Fruit fly (Drosophila melanogaster) whole organism, wandering third instar larva: Measurements from ENCODE around the gene knk.

Source experiments
- Abd-B ChIP-seq: fragments of >200 bp; optimal IDR thresholded peaks from 2 replicates; lab custom pipeline; 2017; ENCODE audit warnings: missing biosample characterization, missing genetic modification characterization
- CG32264 ChIP-seq: fragments of 200-800 bp; sonication (Bioruptor generic); optimal IDR thresholded peaks from 2 replicates; lab custom pipeline; 2016; ENCODE audit warnings: missing biosample characterization, missing genetic modification characterization
- CG9705 ChIP-seq: fragments of 200-800 bp; sonication (Bioruptor generic); optimal IDR thresholded peaks from 2 replicates; lab custom pipeline; 2018; ENCODE audit warnings: missing biosample characterization, mild to moderate bottlenecking, missing genetic modification characterization
- CrebA ChIP-seq: fragments of 200-800 bp; sonication (Bioruptor generic); optimal IDR thresholded peaks from 2 replicates; lab custom pipeline; 2016; ENCODE audit warnings: missing biosample characterization, mild to moderate bottlenecking, missing genetic modification characterization, borderline replicate concordance
- Dfd ChIP-seq: fragments of >200 bp; optimal IDR thresholded peaks from 2 replicates; lab custom pipeline; 2017; ENCODE audit warnings: missing biosample characterization, missing genetic modification characterization
- Dif ChIP-seq: fragments of 200-275, 200-300 bp; sonication (Bioruptor generic); optimal IDR thresholded peaks from 2 replicates; lab custom pipeline; 2018; ENCODE audit warnings: missing biosample characterization, missing genetic modification characterization; ENCODE audit not compliant: partially characterized antibody
- GATAd ChIP-seq: sonication (Bioruptor generic); optimal IDR thresholded peaks from 2 replicates; lab custom pipeline; 2016; ENCODE audit warnings: missing biosample characterization, missing genetic modification characterization
- HLH106 ChIP-seq: fragments of 200-800 bp; optimal IDR thresholded peaks from 3 replicates; lab custom pipeline; 2019; ENCODE audit warnings: missing biosample characterization, mild to moderate bottlenecking, missing genetic modification characterization, moderate library complexity
- Hnf4 ChIP-seq: fragments of 200-800 bp; sonication (Bioruptor generic); optimal IDR thresholded peaks from 2 replicates; lab custom pipeline; 2016; ENCODE audit warnings: missing biosample characterization, mild to moderate bottlenecking, missing genetic modification characterization
- Hr78 ChIP-seq: fragments of >200 bp; optimal IDR thresholded peaks from 2 replicates; lab custom pipeline; 2017; ENCODE audit warnings: missing biosample characterization, missing genetic modification characterization
- Hr83 ChIP-seq: fragments of 200-300 bp; sonication (Bioruptor generic); optimal IDR thresholded peaks from 2 replicates; lab custom pipeline; 2016; ENCODE audit warnings: missing biosample characterization, mild to moderate bottlenecking, missing genetic modification characterization, moderate library complexity; ENCODE audit not compliant: poor library complexity, severe bottlenecking
- Jra ChIP-seq: sonication (Bioruptor generic); optimal IDR thresholded peaks from 2 replicates; lab custom pipeline; 2016; ENCODE audit warnings: missing biosample characterization, missing genetic modification characterization
- Mio ChIP-seq: sonication (Bioruptor generic); optimal IDR thresholded peaks from 2 replicates; lab custom pipeline; 2016; ENCODE audit warnings: missing biosample characterization, missing genetic modification characterization
- Myc ChIP-seq: fragments of >200 bp; optimal IDR thresholded peaks from 2 replicates; lab custom pipeline; 2017
- N ChIP-seq: fragments of >200 bp; optimal IDR thresholded peaks from 2 replicates; lab custom pipeline; 2018; ENCODE audit warnings: missing biosample characterization, missing external identifiers, missing genetic modification characterization
- OdsH ChIP-seq: fragments of 200-800 bp; sonication (Bioruptor generic); optimal IDR thresholded peaks from 2 replicates; lab custom pipeline; 2016; ENCODE audit warnings: missing biosample characterization, mild to moderate bottlenecking, missing genetic modification characterization
- Rel ChIP-seq, 2 experiments: fragments of 200-800 bp; sonication (Bioruptor generic) in 1 of 2; optimal IDR thresholded peaks; 2 replicates in 1 of 2; 3 replicates in 1 of 2; lab custom pipeline; 2016 to 2019; ENCODE audit warnings: mild to moderate bottlenecking in 2 of 2, missing biosample characterization in 2 of 2, missing genetic modification characterization in 2 of 2, moderate library complexity in 1 of 2
- Sp1 ChIP-seq: fragments of 200-800 bp; sonication (Bioruptor generic); optimal IDR thresholded peaks from 3 replicates; lab custom pipeline; 2019; ENCODE audit warnings: missing biosample characterization, mild to moderate bottlenecking, missing genetic modification characterization, moderate library complexity
- Vsx2 ChIP-seq: fragments of 200-300, 225-300 bp; sonication (Bioruptor generic); optimal IDR thresholded peaks from 2 replicates; lab custom pipeline; 2018; ENCODE audit warnings: missing biosample characterization, missing genetic modification characterization; ENCODE audit not compliant: partially characterized antibody
- br ChIP-seq: fragments of 200-800 bp; sonication (Bioruptor generic); optimal IDR thresholded peaks from 2 replicates; lab custom pipeline; 2016; ENCODE audit warnings: missing biosample characterization, missing genetic modification characterization
- brk ChIP-seq: fragments of 200-800 bp; sonication (Bioruptor generic); optimal IDR thresholded peaks from 2 replicates; lab custom pipeline; 2016; ENCODE audit warnings: missing biosample characterization, mild to moderate bottlenecking, missing genetic modification characterization
- dl ChIP-seq, 2 experiments: fragments of 175-275, 200-275 bp in 1 of 2; fragments of 200-275 bp in 1 of 2; sonication (Bioruptor generic); optimal IDR thresholded peaks; lab custom pipeline; 2018; ENCODE audit warnings: mild to moderate bottlenecking in 2 of 2, missing biosample characterization in 2 of 2, missing genetic modification characterization in 2 of 2, moderate library complexity in 2 of 2; ENCODE audit not compliant: partially characterized antibody in 2 of 2, insufficient read depth in 1 of 2
- dmrt93B ChIP-seq: fragments of 200-800 bp; sonication (Bioruptor generic); optimal IDR thresholded peaks from 2 replicates; lab custom pipeline; 2018; ENCODE audit warnings: missing biosample characterization, mild to moderate bottlenecking, missing genetic modification characterization
- dsf ChIP-seq: sonication (Bioruptor generic); optimal IDR thresholded peaks from 2 replicates; lab custom pipeline; 2016; ENCODE audit warnings: missing biosample characterization, missing genetic modification characterization, borderline replicate concordance
- ey ChIP-seq: fragments of 200-800 bp; sonication (Bioruptor generic); optimal IDR thresholded peaks from 2 replicates; lab custom pipeline; 2016; ENCODE audit warnings: missing biosample characterization, missing genetic modification characterization
- foxo ChIP-seq, 2 experiments: fragments of 200-800 bp; sonication (Bioruptor generic); optimal IDR thresholded peaks; 2 replicates in 1 of 2; 3 replicates in 1 of 2; lab custom pipeline; 2016 to 2017; ENCODE audit warnings: missing biosample characterization in 2 of 2, missing genetic modification characterization in 2 of 2
- fru ChIP-seq: fragments of 200-800 bp; sonication (Bioruptor generic); optimal IDR thresholded peaks from 3 replicates; lab custom pipeline; 2016; ENCODE audit warnings: missing biosample characterization, mild to moderate bottlenecking, missing genetic modification characterization
- h ChIP-seq: fragments of 200-800 bp; sonication (Bioruptor generic); optimal IDR thresholded peaks from 3 replicates; lab custom pipeline; 2016; ENCODE audit warnings: missing biosample characterization, mild to moderate bottlenecking, missing genetic modification characterization
- jim ChIP-seq: fragments of 175-275, 200-325 bp; sonication (Bioruptor generic); optimal IDR thresholded peaks from 2 replicates; lab custom pipeline; 2016; ENCODE audit warnings: missing biosample characterization, mild to moderate bottlenecking, missing genetic modification characterization
- lola ChIP-seq: fragments of >200 bp; optimal IDR thresholded peaks from 2 replicates; lab custom pipeline; 2017; ENCODE audit warnings: missing biosample characterization, missing genetic modification characterization
- pan ChIP-seq: fragments of >200 bp; optimal IDR thresholded peaks from 2 replicates; lab custom pipeline; 2017
- psq ChIP-seq: fragments of 200-800 bp; sonication (Bioruptor generic); optimal IDR thresholded peaks from 3 replicates; lab custom pipeline; 2017; ENCODE audit warnings: missing biosample characterization, mild to moderate bottlenecking, missing genetic modification characterization, moderate library complexity
- rgr ChIP-seq: fragments of 200-800 bp; sonication (Bioruptor generic); optimal IDR thresholded peaks from 3 replicates; lab custom pipeline; 2016; ENCODE audit warnings: missing biosample characterization, mild to moderate bottlenecking, missing genetic modification characterization
- sage ChIP-seq: fragments of 200-800 bp; sonication (Bioruptor generic); optimal IDR thresholded peaks from 2 replicates; lab custom pipeline; 2016; ENCODE audit warnings: missing biosample characterization, mild to moderate bottlenecking, missing genetic modification characterization
- sv ChIP-seq: fragments of 200-800 bp; sonication (Bioruptor generic); optimal IDR thresholded peaks from 3 replicates; lab custom pipeline; 2016; ENCODE audit warnings: missing biosample characterization, missing genetic modification characterization
- tai ChIP-seq: sonication (Bioruptor generic); optimal IDR thresholded peaks from 2 replicates; lab custom pipeline; 2016; ENCODE audit warnings: missing biosample characterization, missing genetic modification characterization
- usp ChIP-seq: fragments of >200 bp; optimal IDR thresholded peaks from 2 replicates; lab custom pipeline; 2017; ENCODE audit warnings: missing biosample characterization, missing genetic modification characterization
- woc ChIP-seq: sonication (Bioruptor generic); optimal IDR thresholded peaks from 2 replicates; lab custom pipeline; 2016; ENCODE audit warnings: missing biosample characterization, mild to moderate bottlenecking, missing genetic modification characterization

knk gene

dm6 chr3R:10125477-10125876 is at the start of gene knk:
Gene knk, minus strand, starts transcription at chr3R:10125664.
- TF ChIP-seq GATAd (GFP tag; lab: Kevin White, UChicago): no peak
- no peak for TF ChIP-seq Abd-B (GFP tag; lab: Kevin White, UChicago)
- no peak for TF ChIP-seq N (GFP tag; lab: Kevin White, UChicago)
- TF ChIP-seq CG9705 (GFP tag; lab: Kevin White, UChicago): no peak
- no peak for TF ChIP-seq sage (GFP tag; lab: Kevin White, UChicago)
- TF ChIP-seq CrebA: no peak
- no peak for TF ChIP-seq Dfd (GFP tag; lab: Kevin White, UChicago)
- TF ChIP-seq ey (GFP tag; lab: Kevin White, UChicago): no peak
- no peak for TF ChIP-seq Rel (GFP tag; optimal IDR thresholded peaks at IDR 0.05; lab: Kevin White, UChicago)
- no peak for TF ChIP-seq Rel (tag; optimal IDR thresholded peaks at IDR 0.05; lab: Kevin White, UChicago)
- TF ChIP-seq brk (GFP tag; lab: Kevin White, UChicago): no peak
- peak; percentile 69 for TF ChIP-seq Dif (GFP tag; lab: Kevin White, UChicago)
- no peak for TF ChIP-seq lola (GFP tag; lab: Kevin White, UChicago)
- no peak for TF ChIP-seq Mio
- TF ChIP-seq dsf (GFP tag; lab: Kevin White, UChicago): no peak
- TF ChIP-seq Hnf4 (GFP tag; lab: Kevin White, UChicago): peak; percentile 52
- TF ChIP-seq Sp1 (GFP tag; lab: Kevin White, UChicago): no peak
- TF ChIP-seq OdsH (GFP tag; lab: Kevin White, UChicago): no peak
- peak; percentile 56 for TF ChIP-seq Vsx2 (GFP tag; lab: Kevin White, UChicago)
- TF ChIP-seq sv (GFP tag; lab: Kevin White, UChicago): no peak
- peak; percentile 14 for TF ChIP-seq tai (GFP tag; lab: Kevin White, UChicago)
- no peak for TF ChIP-seq foxo (GFP tag; optimal IDR thresholded peaks at IDR 0.05; lab: Kevin White, UChicago)
- TF ChIP-seq HLH106: no peak
- TF ChIP-seq Jra (GFP tag; lab: Kevin White, UChicago): no peak
- TF ChIP-seq jim (GFP tag; lab: Kevin White, UChicago): no peak
- TF ChIP-seq dl (GFP tag; optimal IDR thresholded peaks at IDR 0.05; lab: Kevin White, UChicago; ENCODE audit: insufficient read depth in 1 of 2, partially characterized antibody in 2 of 2): peak in 1 of 2 experiments; percentile 47
- TF ChIP-seq dmrt93B (GFP tag; lab: Kevin White, UChicago): no peak
- TF ChIP-seq usp (GFP tag; lab: Kevin White, UChicago): no peak
- TF ChIP-seq psq (GFP tag; lab: Kevin White, UChicago): no peak
- TF ChIP-seq pan (lab: Kevin White, UChicago): no peak
- TF ChIP-seq Hr83: no peak
- no peak for TF ChIP-seq Myc
- TF ChIP-seq woc (GFP tag; lab: Kevin White, UChicago): peak; percentile 10
- no peak for TF ChIP-seq fru
- no peak for TF ChIP-seq br
- TF ChIP-seq CG32264: no peak
- TF ChIP-seq Hr78 (GFP tag; lab: Kevin White, UChicago): no peak
- TF ChIP-seq rgr (GFP tag; lab: Kevin White, UChicago): no peak
- TF ChIP-seq h (GFP tag; lab: Kevin White, UChicago): peak; percentile 35
- TF ChIP-seq, all 38 proteins: peak for 7

DNA sequence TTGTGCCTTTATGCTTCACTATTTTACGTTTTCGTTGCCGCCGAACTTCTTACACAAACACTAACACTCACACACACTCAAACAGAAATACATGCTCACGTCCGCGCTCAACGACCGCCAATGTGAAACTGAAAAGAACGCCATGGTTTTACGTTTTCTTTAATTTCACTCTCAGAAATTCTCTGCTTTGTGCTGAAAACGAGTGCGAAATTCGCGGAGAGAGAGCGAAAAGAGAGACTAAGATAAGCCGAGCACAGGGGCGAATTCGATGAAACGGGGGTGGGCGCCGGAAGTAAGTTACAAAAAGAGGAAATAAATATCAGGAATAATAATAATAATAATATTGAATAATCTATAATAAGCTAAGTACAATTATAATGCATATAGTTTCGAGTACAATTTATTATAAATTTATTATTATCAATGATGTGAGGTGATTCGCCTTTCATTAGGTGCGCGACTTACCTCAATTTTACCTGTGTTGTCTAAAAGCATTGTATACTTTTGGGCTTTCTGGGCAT is 45.0 kb upstream of the knk start, which contains the start of gene Best1:
Gene Best1, minus strand, starts transcription at position 132 of the 521 bp plus-strand sequence.
- TF ChIP-seq dsf (GFP tag; lab: Kevin White, UChicago) (peak; percentile 8), lola (GFP tag; lab: Kevin White, UChicago) (no peak), psq (GFP tag; lab: Kevin White, UChicago) (peak; percentile 94), woc (GFP tag; lab: Kevin White, UChicago) (peak; percentile 80), fru (peak; percentile 90), Vsx2 (GFP tag; lab: Kevin White, UChicago) (peak; percentile 31), HLH106 (peak; percentile 96), sv (GFP tag; lab: Kevin White, UChicago) (peak; percentile 72), ey (GFP tag; lab: Kevin White, UChicago) (peak; percentile 79), Abd-B (GFP tag; lab: Kevin White, UChicago) (no peak), sage (GFP tag; lab: Kevin White, UChicago) (peak; percentile 88), OdsH (GFP tag; lab: Kevin White, UChicago) (peak; percentile 91), Hr78 (GFP tag; lab: Kevin White, UChicago) (no peak), CrebA (peak; percentile 15), CG9705 (GFP tag; lab: Kevin White, UChicago) (peak; percentile 88), N (GFP tag; lab: Kevin White, UChicago) (no peak), CG32264 (peak; percentile 70), foxo (GFP tag; optimal IDR thresholded peaks at IDR 0.05; lab: Kevin White, UChicago) (peak; percentile 28 to 95), br (peak; percentile 85), jim (GFP tag; lab: Kevin White, UChicago) (peak; percentile 50), Hr83 (peak; percentile 67), Mio (peak; percentile 30), dl (GFP tag; optimal IDR thresholded peaks at IDR 0.05; lab: Kevin White, UChicago; ENCODE audit: insufficient read depth in 1 of 2, partially characterized antibody in 2 of 2) (peak; percentile 60 to 85), dmrt93B (GFP tag; lab: Kevin White, UChicago) (peak; percentile 88), Dfd (GFP tag; lab: Kevin White, UChicago) (peak; percentile 5), usp (GFP tag; lab: Kevin White, UChicago) (no peak), Hnf4 (GFP tag; lab: Kevin White, UChicago) (peak; percentile 69), Dif (GFP tag; lab: Kevin White, UChicago) (peak; percentile 86), pan (lab: Kevin White, UChicago) (no peak), tai (GFP tag; lab: Kevin White, UChicago) (no peak), Sp1 (GFP tag; lab: Kevin White, UChicago) (peak; percentile 94), GATAd (GFP tag; lab: Kevin White, UChicago) (peak; percentile 40), rgr (GFP tag; lab: Kevin White, UChicago) (peak; percentile 93), brk (GFP tag; lab: Kevin White, UChicago) (peak; percentile 72), Myc (peak; percentile 7), Jra (GFP tag; lab: Kevin White, UChicago) (peak; percentile 12), h (GFP tag; lab: Kevin White, UChicago) (peak; percentile 89), Rel (GFP tag; optimal IDR thresholded peaks at IDR 0.05; lab: Kevin White, UChicago) (peak; percentile 37), Rel (tag; optimal IDR thresholded peaks at IDR 0.05; lab: Kevin White, UChicago) (peak; percentile 77)
